In genomic region chr3R:7088837-7089361, dm6 we compare ENCODE assay signal across 5 fruit fly cellular contexts.
A peak's percentile ranks its signal among the peaks of the same experiment; 100 is the strongest.
TF ChIP-seq lines count a peak whose summit lies in the region.

No protein-coding gene starts in this region.

- TF ChIP-seq CTCF in whole organism, embryonic (GFP tag; optimal IDR thresholded peaks at IDR 0.05; lab: Kevin White, UChicago): no peak

TF ChIP-seq in whole organism, adult, 20 proteins besides CTCF, POLR2A, EP300 and RAD21:
- TF ChIP-seq ovo (GFP tag; optimal IDR thresholded peaks at IDR 0.05; lab: Kevin White, UChicago) (peak; percentile 3), kay (GFP tag; lab: Kevin White, UChicago; ENCODE audit: borderline replicate concordance) (no peak)

TF ChIP-seq in whole organism, embryonic, 481 proteins besides CTCF, POLR2A, EP300 and RAD21 (continues in another document):
- TF ChIP-seq dimm (GFP tag; IDR thresholded peaks at IDR 0.05; lab: Robert Waterston, UW): no peak
- no peak for TF ChIP-seq Atf6 (GFP tag; IDR thresholded peaks at IDR 0.05; lab: Robert Waterston, UW)
- TF ChIP-seq CG15269 (tag; optimal IDR thresholded peaks at IDR 0.05; lab: Kevin White, UChicago): no peak
- TF ChIP-seq CG7928 (GFP tag; optimal IDR thresholded peaks at IDR 0.05; lab: Kevin White, UChicago): no peak
- TF ChIP-seq CG2120 (GFP tag; optimal IDR thresholded peaks at IDR 0.05; lab: Kevin White, UChicago): no peak
- TF ChIP-seq hbn (GFP tag; IDR thresholded peaks at IDR 0.05; lab: Robert Waterston, UW; ENCODE audit: partially characterized antibody): no peak
- TF ChIP-seq CG8765 (GFP tag; IDR thresholded peaks at IDR 0.05; lab: Robert Waterston, UW): no peak
- no peak for TF ChIP-seq Atf-2 (GFP tag; optimal IDR thresholded peaks at IDR 0.05; lab: Kevin White, UChicago)
- TF ChIP-seq CG12155 (GFP tag; optimal IDR thresholded peaks at IDR 0.05; lab: Kevin White, UChicago): no peak
- no peak for TF ChIP-seq Jarid2 (GFP tag; optimal IDR thresholded peaks at IDR 0.05; lab: Kevin White, UChicago)
- TF ChIP-seq H2.0 (GFP tag; IDR thresholded peaks at IDR 0.05; lab: Robert Waterston, UW): peak; percentile 5; the same call in 1 of the 2 replicates
- no peak for TF ChIP-seq CG13287 (GFP tag; IDR thresholded peaks at IDR 0.05; lab: Robert Waterston, UW; ENCODE audit: partially characterized antibody)
- no peak for TF ChIP-seq CG17568 (GFP tag; optimal IDR thresholded peaks at IDR 0.05; lab: Kevin White, UChicago)
- no peak for TF ChIP-seq CG3726 (GFP tag; IDR thresholded peaks at IDR 0.05; lab: Robert Waterston, UW)
- no peak for TF ChIP-seq Meics (GFP tag; optimal IDR thresholded peaks at IDR 0.05; lab: Kevin White, UChicago)
- TF ChIP-seq Rfx (GFP tag; IDR thresholded peaks at IDR 0.05; lab: Robert Waterston, UW): 0 out of 2 replicates have a peak, but pooled peaks have one; percentile 8
- TF ChIP-seq sr (GFP tag; IDR thresholded peaks at IDR 0.05; lab: Robert Waterston, UW): no peak
- no peak for TF ChIP-seq ems (GFP tag; optimal IDR thresholded peaks at IDR 0.05; lab: Kevin White, UChicago)
- TF ChIP-seq CG30020 (tag; optimal IDR thresholded peaks at IDR 0.05; lab: Kevin White, UChicago): no peak
- TF ChIP-seq CG11560 (tag; IDR thresholded peaks at IDR 0.05; lab: Robert Waterston, UW): no peak
- no peak for TF ChIP-seq cato (GFP tag; optimal IDR thresholded peaks at IDR 0.05; lab: Kevin White, UChicago; ENCODE audit: borderline replicate concordance)
- TF ChIP-seq toy (GFP tag; IDR thresholded peaks at IDR 0.05; lab: Robert Waterston, UW): no peak

TF ChIP-seq in whole organism, prepupa, 60 proteins besides CTCF, POLR2A, EP300 and RAD21 (continues in another document):
- TF ChIP-seq CG4318 (GFP tag; optimal IDR thresholded peaks at IDR 0.05; lab: Kevin White, UChicago) (no peak), CG3919 (GFP tag; optimal IDR thresholded peaks at IDR 0.05; lab: Kevin White, UChicago) (no peak), CG15336 (GFP tag; IDR thresholded peaks at IDR 0.05; lab: Robert Waterston, UW) (peak; percentile 5; the same call in 1 of the 2 replicates), Hr4 (GFP tag; optimal IDR thresholded peaks at IDR 0.05; lab: Kevin White, UChicago) (no peak), eg (GFP tag; IDR thresholded peaks at IDR 0.05; lab: Robert Waterston, UW) (peak; percentile 47; the same call in 2 of the 3 replicates), CG11294 (GFP tag; IDR thresholded peaks at IDR 0.05; lab: Robert Waterston, UW) (no peak), lz (GFP tag; optimal IDR thresholded peaks at IDR 0.05; lab: Kevin White, UChicago) (no peak), acj6 (GFP tag; optimal IDR thresholded peaks at IDR 0.05; lab: Kevin White, UChicago) (no peak), CG32006 (GFP tag; optimal IDR thresholded peaks at IDR 0.05; lab: Kevin White, UChicago) (no peak), pdm3 (GFP tag; optimal IDR thresholded peaks at IDR 0.05; lab: Kevin White, UChicago) (no peak), CG10631 (GFP tag; optimal IDR thresholded peaks at IDR 0.05; lab: Kevin White, UChicago) (no peak), CG6808 (GFP tag; optimal IDR thresholded peaks at IDR 0.05; lab: Kevin White, UChicago) (no peak), Met (GFP tag; optimal IDR thresholded peaks at IDR 0.05; lab: Kevin White, UChicago) (no peak), Ets96B (tag; optimal IDR thresholded peaks at IDR 0.05; lab: Kevin White, UChicago) (no peak), CG16779 (tag; optimal IDR thresholded peaks at IDR 0.05; lab: Kevin White, UChicago) (no peak), CG8319 (GFP tag; optimal IDR thresholded peaks at IDR 0.05; lab: Kevin White, UChicago) (no peak), Hr39 (GFP tag; optimal IDR thresholded peaks at IDR 0.05; lab: Kevin White, UChicago) (no peak), Blimp-1 (GFP tag; optimal IDR thresholded peaks at IDR 0.05; lab: Kevin White, UChicago) (no peak), CG8119 (GFP tag; IDR thresholded peaks at IDR 0.05; lab: Robert Waterston, UW) (0 out of 3 replicates have a peak, but pooled peaks have one; percentile 12), CG6854 (GFP tag; optimal IDR thresholded peaks at IDR 0.05; lab: Kevin White, UChicago) (no peak), dac (GFP tag; optimal IDR thresholded peaks at IDR 0.05; lab: Kevin White, UChicago) (no peak), CG6163 (GFP tag; IDR thresholded peaks at IDR 0.05; lab: Robert Waterston, UW) (no peak), salr (GFP tag; optimal IDR thresholded peaks at IDR 0.05; lab: Kevin White, UChicago) (no peak), vri (GFP tag; optimal IDR thresholded peaks at IDR 0.05; lab: Kevin White, UChicago) (no peak)

TF ChIP-seq in whole organism, pupa, 21 proteins besides CTCF, POLR2A, EP300 and RAD21:
- no peak for TF ChIP-seq CG12605 (GFP tag; IDR thresholded peaks at IDR 0.05; lab: Robert Waterston, UW)
- TF ChIP-seq CG32121 (GFP tag; IDR thresholded peaks at IDR 0.05; lab: Robert Waterston, UW): no peak
- TF ChIP-seq Ets98B (GFP tag; IDR thresholded peaks at IDR 0.05; lab: Robert Waterston, UW): no peak; the same call in 1 of the 2 replicates
- peak; percentile 53; the same call in 1 of the 3 replicates for TF ChIP-seq fd96Ca (GFP tag; IDR thresholded peaks at IDR 0.05; lab: Robert Waterston, UW)
- 0 out of 3 replicates have a peak, but pooled peaks have one; percentile 15 for TF ChIP-seq CG4496 (GFP tag; IDR thresholded peaks at IDR 0.05; lab: Robert Waterston, UW)
- peak; percentile 20 for TF ChIP-seq Pif1A (GFP tag; optimal IDR thresholded peaks at IDR 0.05; lab: Kevin White, UChicago)
- TF ChIP-seq rn (GFP tag; IDR thresholded peaks at IDR 0.05; lab: Robert Waterston, UW): no peak
- TF ChIP-seq EcR (GFP tag; optimal IDR thresholded peaks at IDR 0.05; lab: Kevin White, UChicago): peak; percentile 86

TF ChIP-seq in whole organism, wandering third instar larva, 38 proteins besides CTCF, POLR2A, EP300 and RAD21:
- TF ChIP-seq Hnf4 (GFP tag; optimal IDR thresholded peaks at IDR 0.05; lab: Kevin White, UChicago): peak; percentile 13
- peak; percentile 30 for TF ChIP-seq Jra (GFP tag; optimal IDR thresholded peaks at IDR 0.05; lab: Kevin White, UChicago)
- no peak for TF ChIP-seq Hr78 (GFP tag; optimal IDR thresholded peaks at IDR 0.05; lab: Kevin White, UChicago)
- TF ChIP-seq brk (GFP tag; optimal IDR thresholded peaks at IDR 0.05; lab: Kevin White, UChicago): peak; percentile 27
- no peak for TF ChIP-seq Rel (GFP tag; optimal IDR thresholded peaks at IDR 0.05; lab: Kevin White, UChicago)
- peak; percentile 33 for TF ChIP-seq Rel (tag; optimal IDR thresholded peaks at IDR 0.05; lab: Kevin White, UChicago)
